Worm (Caenorhabditis elegans): ENCODE data around the gene spp-3.

Gene spp-3

DNA sequence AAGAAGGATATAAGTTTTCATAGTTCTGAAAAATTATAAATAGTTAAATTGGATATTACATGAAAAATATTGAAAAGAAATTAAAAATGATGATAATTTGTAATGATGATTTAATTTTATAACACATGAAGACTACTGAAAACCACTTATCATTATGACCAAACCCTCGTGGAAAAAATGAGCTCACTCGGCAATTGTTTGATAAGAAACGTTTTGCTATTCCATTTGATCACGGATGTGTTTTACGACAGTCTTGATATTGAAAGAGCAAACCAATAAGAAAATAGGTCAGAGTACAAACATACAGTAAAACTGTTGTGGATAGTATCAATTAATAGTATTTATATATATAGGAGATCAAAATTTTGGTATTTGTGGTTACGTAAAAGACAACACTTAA, at the start of gene spp-3:
TSS of gene spp-3 (minus strand) at position 25 of the 400 bp plus-strand sequence.
- TF ChIP-seq klf-2 (GFP tag; conservative IDR thresholded peaks at IDR 0.05): no peak
- no peak for TF ChIP-seq tab-1 (GFP tag; IDR thresholded peaks at IDR 0.05)
- TF ChIP-seq ztf-23 (GFP tag; IDR thresholded peaks at IDR 0.05): no peak
- TF ChIP-seq flt-1 (GFP tag; IDR thresholded peaks at IDR 0.05): no peak

DNA sequence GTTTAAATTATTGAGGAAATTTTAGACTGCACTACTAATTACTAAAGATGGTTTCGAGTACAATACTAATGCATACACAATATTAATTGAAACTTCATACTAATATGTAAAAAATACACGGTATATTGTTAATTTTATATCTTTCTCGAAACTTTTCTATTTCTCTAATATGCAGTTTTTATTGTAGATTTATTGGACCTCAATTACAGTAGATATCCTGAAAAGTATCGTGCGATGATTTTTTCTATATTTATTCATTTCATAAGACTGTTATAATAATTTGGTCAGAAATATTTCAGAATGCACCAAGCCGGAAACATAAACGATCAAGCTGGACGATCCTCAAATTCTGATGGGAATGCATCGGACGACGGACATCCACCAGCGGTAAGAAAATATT, 28.6 kb upstream of the spp-3 start, which contains the start of gene C07D8.5:
TSS of gene C07D8.5 (plus strand) at position 301 of the 400 bp plus-strand sequence.
- TF ChIP-seq ref-1 (GFP tag; conservative IDR thresholded peaks at IDR 0.05): no peak

DNA sequence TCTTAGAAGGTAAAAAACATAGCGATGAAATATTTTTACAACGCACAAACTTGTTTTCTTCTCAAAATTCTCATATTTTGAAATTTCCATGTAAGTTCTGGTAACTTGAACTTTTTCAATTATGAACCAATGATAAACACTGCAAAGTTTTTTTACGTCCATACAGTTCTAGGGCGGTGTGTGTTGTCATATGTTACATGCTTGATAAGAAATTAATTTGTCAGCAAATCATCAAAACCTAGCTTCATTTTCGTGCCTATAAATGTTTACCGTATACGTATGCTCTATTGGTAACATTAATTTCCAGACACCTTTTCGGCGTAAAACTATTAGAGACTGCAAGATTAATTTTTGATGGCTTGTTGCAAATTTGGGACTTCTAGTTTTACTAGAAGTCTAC, 28.1 kb upstream of the spp-3 start:
- TF ChIP-seq klf-2 (GFP tag; conservative IDR thresholded peaks at IDR 0.05): no peak

DNA sequence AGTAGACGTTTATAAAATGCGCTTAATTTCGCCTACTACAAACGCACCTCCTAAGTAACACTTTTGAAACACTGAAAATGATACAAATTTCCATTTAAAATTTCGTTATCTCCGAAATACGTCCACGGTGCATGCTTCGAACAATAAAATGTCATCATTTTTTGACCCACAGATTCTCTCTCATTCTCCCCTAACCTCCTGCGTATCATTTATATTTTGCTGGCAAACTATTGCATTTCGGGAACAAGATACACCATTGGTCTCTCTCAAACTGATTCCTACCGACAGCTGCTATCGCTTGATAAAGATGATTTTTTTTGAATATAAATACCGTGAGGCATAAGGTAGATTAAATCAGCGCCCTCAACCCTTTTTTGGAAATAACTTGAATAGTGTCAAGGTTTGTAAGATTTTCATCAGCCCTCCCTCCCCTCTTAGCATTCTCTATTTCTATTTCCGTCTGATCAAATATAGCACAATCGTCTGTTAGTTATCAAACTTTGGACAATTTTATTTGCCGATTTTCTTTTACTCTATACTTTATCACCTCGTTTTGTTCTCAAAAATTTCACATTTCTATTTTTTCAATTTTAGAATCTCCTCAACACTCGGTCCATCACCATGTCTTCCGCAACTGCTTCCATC, 25.9 kb upstream of the spp-3 start, which contains the start of gene C07D8.6:
TSS of gene C07D8.6 (plus strand) at position 595 of the 645 bp plus-strand sequence.
- TF ChIP-seq ztf-29 (GFP tag; IDR thresholded peaks at IDR 0.05) (no peak), T22C8.4 (GFP tag; IDR thresholded peaks at IDR 0.05) (no peak), ref-1 (GFP tag; conservative IDR thresholded peaks at IDR 0.05) (no peak), ztf-23 (GFP tag; IDR thresholded peaks at IDR 0.05) (no peak), cog-1 (tag; optimal IDR thresholded peaks at IDR 0.05) (no peak), tab-1 (GFP tag; IDR thresholded peaks at IDR 0.05) (no peak), klf-2 (GFP tag; conservative IDR thresholded peaks at IDR 0.05) (no peak), flt-1 (GFP tag; IDR thresholded peaks at IDR 0.05) (no peak), med-1 (GFP tag; optimal IDR thresholded peaks at IDR 0.05; ENCODE audit: insufficient read depth) (no peak)

DNA sequence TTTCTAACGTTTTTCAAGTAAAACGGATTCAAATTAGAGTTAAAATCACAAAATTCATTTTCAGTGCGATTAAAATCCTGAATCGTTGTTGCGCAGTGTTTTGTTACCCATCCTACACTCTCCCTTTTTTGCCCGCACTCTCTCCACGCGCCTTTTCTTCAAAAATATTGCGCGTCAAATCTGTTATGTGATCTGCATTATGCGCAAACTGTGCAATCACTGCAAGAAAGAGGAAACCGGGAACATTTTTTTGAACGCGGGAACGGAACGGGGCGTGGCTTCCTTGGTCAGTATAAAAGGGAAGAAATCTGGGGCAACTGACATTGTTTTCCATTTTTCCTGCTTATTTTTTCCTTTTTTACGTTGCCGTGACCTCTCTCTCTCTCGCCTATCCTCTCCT, 25.2 kb upstream of the spp-3 start:
- TF ChIP-seq ztf-29 (GFP tag; IDR thresholded peaks at IDR 0.05): no peak

DNA sequence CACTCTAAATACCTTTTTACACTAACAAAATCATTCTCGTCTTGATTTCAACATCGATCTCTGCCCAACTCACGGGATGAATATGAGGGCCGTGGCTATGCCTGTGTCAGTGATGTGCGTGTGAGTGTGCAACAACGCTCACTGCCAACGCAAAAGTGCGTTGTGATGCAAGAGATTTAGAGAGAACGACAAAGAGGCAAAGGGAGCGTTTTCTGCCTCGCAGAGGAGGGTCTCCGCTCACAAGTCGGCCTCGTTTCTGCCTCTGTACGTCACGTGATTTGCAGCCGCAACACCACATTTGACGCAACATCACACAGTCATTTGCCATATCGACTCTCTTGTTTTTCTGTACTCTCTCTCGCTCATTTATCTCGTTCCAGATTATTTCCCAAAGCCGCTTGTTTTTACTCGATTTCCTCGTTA, 19.2 kb upstream of the spp-3 start, which contains the start of gene epg-7:
TSS of gene epg-7 (plus strand) at position 413 of the 423 bp plus-strand sequence.
- no peak for TF ChIP-seq klf-2 (GFP tag; conservative IDR thresholded peaks at IDR 0.05)
- TF ChIP-seq flt-1 (GFP tag; IDR thresholded peaks at IDR 0.05): no peak
- TF ChIP-seq tab-1 (GFP tag; IDR thresholded peaks at IDR 0.05): no peak
- TF ChIP-seq ztf-23 (GFP tag; IDR thresholded peaks at IDR 0.05): peak; percentile 59
- peak; percentile 73 for TF ChIP-seq cog-1 (tag; optimal IDR thresholded peaks at IDR 0.05)

DNA sequence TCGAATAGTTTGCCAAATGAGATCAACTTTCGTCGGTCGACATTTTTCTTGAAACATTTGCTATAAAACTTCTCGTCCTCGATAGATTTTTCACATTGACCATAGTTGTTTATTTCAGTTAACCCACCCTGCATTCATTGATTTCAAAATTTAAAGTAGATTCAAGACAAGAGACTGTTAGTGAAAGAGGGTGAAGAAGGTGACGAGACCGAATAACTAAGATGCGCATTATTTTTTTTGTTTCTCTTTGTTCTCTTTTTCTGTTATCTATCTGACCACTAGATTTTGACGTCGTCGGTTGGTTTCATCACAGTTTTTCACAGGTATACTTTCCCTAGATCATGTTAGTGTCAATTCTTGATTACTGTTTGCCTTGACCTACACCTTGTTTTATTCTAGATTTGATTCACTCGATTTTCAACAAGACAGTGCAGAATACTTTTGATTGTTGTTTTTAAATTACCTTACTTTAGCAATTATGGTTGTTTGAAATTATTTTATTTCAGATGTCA, 15.6 kb upstream of the spp-3 start, which contains the start of gene ttr-30:
TSS of gene ttr-30 (plus strand) at position 265 of the 512 bp plus-strand sequence.
- TF ChIP-seq flt-1 (GFP tag; IDR thresholded peaks at IDR 0.05) (no peak), med-1 (GFP tag; optimal IDR thresholded peaks at IDR 0.05; ENCODE audit: insufficient read depth) (no peak), cog-1 (tag; optimal IDR thresholded peaks at IDR 0.05) (no peak), tab-1 (GFP tag; IDR thresholded peaks at IDR 0.05) (no peak), klf-2 (GFP tag; conservative IDR thresholded peaks at IDR 0.05) (no peak), T22C8.4 (GFP tag; IDR thresholded peaks at IDR 0.05) (no peak), ref-1 (GFP tag; conservative IDR thresholded peaks at IDR 0.05) (no peak), ztf-23 (GFP tag; IDR thresholded peaks at IDR 0.05) (no peak), ztf-29 (GFP tag; IDR thresholded peaks at IDR 0.05) (no peak)

DNA sequence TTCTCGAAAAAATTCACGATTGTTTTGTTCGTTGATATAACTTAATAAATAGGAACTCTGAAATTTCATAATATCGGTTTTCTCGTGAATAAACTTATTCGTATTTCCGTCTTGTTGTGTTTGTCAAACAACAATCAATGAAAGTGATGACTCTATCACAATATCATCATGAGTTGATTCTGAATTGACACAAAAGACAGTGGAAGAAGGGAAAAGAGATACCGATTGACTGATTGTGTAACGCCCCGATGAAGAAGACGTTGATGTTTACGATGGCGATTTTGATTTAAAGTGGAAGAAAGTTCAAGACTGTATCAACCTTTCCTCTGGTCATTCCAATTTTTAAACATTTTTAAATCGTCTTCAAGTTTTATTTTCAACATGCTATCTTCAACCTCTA, 14.4 kb upstream of the spp-3 start, which contains the start of gene ttr-59:
TSS of gene ttr-59 (plus strand) at position 218 of the 400 bp plus-strand sequence.
- TF ChIP-seq T22C8.4 (GFP tag; IDR thresholded peaks at IDR 0.05) (no peak), flt-1 (GFP tag; IDR thresholded peaks at IDR 0.05) (no peak), ztf-29 (GFP tag; IDR thresholded peaks at IDR 0.05) (no peak), klf-2 (GFP tag; conservative IDR thresholded peaks at IDR 0.05) (no peak), cog-1 (tag; optimal IDR thresholded peaks at IDR 0.05) (no peak), ztf-23 (GFP tag; IDR thresholded peaks at IDR 0.05) (no peak), ref-1 (GFP tag; conservative IDR thresholded peaks at IDR 0.05) (no peak), med-1 (GFP tag; optimal IDR thresholded peaks at IDR 0.05; ENCODE audit: insufficient read depth) (no peak), tab-1 (GFP tag; IDR thresholded peaks at IDR 0.05) (no peak)

DNA sequence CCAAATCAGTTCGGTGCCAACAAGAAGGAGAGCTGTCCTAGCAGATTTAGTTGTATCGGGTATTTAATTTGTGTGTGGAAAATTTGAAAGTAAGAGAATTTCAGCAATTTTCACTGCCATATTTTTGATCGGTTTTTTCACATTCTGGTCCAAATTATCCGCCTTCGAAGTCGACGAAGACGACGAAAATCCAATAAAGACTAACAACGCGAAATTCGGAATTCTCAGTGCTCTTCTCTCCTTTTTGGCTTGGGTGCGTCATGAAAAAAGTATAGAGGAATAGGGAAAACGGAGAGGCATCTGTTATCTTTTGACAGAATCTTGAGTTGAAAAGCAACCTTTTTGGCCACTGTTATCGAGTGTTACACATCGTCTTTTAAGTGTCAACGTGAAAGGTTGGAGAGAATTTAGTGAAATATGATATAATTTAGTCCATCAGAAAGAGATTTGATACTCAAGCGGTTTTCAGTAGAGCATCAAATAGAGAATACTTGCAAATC, 13.0 kb upstream of the spp-3 start:
- no peak for TF ChIP-seq ztf-29 (GFP tag; IDR thresholded peaks at IDR 0.05)
- no peak for TF ChIP-seq T22C8.4 (GFP tag; IDR thresholded peaks at IDR 0.05)
- TF ChIP-seq med-1 (GFP tag; optimal IDR thresholded peaks at IDR 0.05; ENCODE audit: insufficient read depth): no peak
- TF ChIP-seq ref-1 (GFP tag; conservative IDR thresholded peaks at IDR 0.05): no peak
- TF ChIP-seq cog-1 (tag; optimal IDR thresholded peaks at IDR 0.05): no peak
- TF ChIP-seq klf-2 (GFP tag; conservative IDR thresholded peaks at IDR 0.05): no peak
- no peak for TF ChIP-seq flt-1 (GFP tag; IDR thresholded peaks at IDR 0.05)
- TF ChIP-seq ztf-23 (GFP tag; IDR thresholded peaks at IDR 0.05): no peak
- no peak for TF ChIP-seq tab-1 (GFP tag; IDR thresholded peaks at IDR 0.05)

DNA sequence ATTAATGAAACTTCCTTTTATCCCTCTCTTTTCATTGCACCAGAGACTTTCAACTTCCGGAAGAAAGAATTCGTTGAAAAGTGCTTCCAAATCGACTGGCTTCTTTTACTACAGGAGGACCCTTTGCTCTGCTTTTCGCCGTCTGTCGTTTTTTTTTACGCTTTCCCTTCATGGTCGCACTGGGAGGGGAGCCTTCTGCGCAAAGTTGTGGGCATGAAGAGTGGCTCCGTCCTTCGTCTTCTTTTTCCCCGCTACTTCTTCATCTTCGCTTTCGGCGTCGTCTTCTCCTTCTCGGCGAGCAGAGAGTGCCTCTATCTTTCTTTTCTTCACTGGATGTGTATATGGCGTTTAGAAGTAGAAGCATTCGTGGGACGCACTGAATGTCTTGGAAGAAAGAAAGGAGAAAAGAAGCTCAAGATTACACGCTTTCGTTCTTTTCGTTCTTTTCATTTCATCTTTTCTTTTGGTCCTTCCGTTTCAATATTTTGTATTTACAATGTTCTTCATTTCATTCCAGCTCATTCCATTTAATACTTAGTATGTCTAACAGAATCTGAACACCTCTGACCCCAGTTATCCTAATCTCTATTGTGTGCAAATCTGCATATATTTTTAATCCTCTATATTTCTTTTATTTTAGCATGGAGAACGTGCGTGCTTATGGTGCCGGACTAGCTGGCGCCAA, 12.0 kb upstream of the spp-3 start, which contains the start of gene sng-1:
TSS of gene sng-1 (plus strand) at position 635 of the 685 bp plus-strand sequence.
- TF ChIP-seq flt-1 (GFP tag; IDR thresholded peaks at IDR 0.05): no peak
- no peak for TF ChIP-seq med-1 (GFP tag; optimal IDR thresholded peaks at IDR 0.05; ENCODE audit: insufficient read depth)
- no peak for TF ChIP-seq ztf-29 (GFP tag; IDR thresholded peaks at IDR 0.05)
- TF ChIP-seq klf-2 (GFP tag; conservative IDR thresholded peaks at IDR 0.05): no peak
- TF ChIP-seq ref-1 (GFP tag; conservative IDR thresholded peaks at IDR 0.05): no peak
- no peak for TF ChIP-seq cog-1 (tag; optimal IDR thresholded peaks at IDR 0.05)
- TF ChIP-seq T22C8.4 (GFP tag; IDR thresholded peaks at IDR 0.05): no peak
- no peak for TF ChIP-seq ztf-23 (GFP tag; IDR thresholded peaks at IDR 0.05)
- TF ChIP-seq tab-1 (GFP tag; IDR thresholded peaks at IDR 0.05): no peak

All from whole organism, midembryonic.